Worm (Caenorhabditis elegans) whole organism, L3 larva: ENCODE results near the gene Y41D4A.7.

ENCODE experiments used
- aly-2 ChIP-seq: fragments of 150-350 bp; optimal IDR thresholded peaks from 2 replicates; lab custom pipeline; 2014; ENCODE audit warnings: missing biosample characterization, missing genetic modification characterization
- ama-1 ChIP-seq: fragments of 150-350 bp; optimal IDR thresholded peaks from 2 replicates; lab custom pipeline; 2018
- ceh-28 ChIP-seq: fragments of 150-350 bp; optimal IDR thresholded peaks from 2 replicates; lab custom pipeline; 2014; ENCODE audit warnings: missing biosample characterization, missing genetic modification reagents, missing genetic modification characterization
- ceh-82 ChIP-seq: fragments of 150-350 bp; optimal IDR thresholded peaks from 2 replicates; lab custom pipeline; 2014; ENCODE audit warnings: missing biosample characterization, missing genetic modification characterization
- elt-2 ChIP-seq: sonication (generic microtip); optimal IDR thresholded peaks from 2 replicates; lab custom pipeline; 2016; ENCODE audit warnings: missing genetic modification reagents, mild to moderate bottlenecking, missing genetic modification characterization, missing compliant biosample characterization
- fkh-10 ChIP-seq: sonication (generic microtip); optimal IDR thresholded peaks from 2 replicates; lab custom pipeline; 2017; ENCODE audit warnings: missing biosample characterization, missing genetic modification reagents, missing genetic modification characterization
- lsy-12 ChIP-seq: sonication (generic microtip); optimal IDR thresholded peaks from 2 replicates; lab custom pipeline; 2016; ENCODE audit warnings: mild to moderate bottlenecking, missing genetic modification characterization, missing compliant biosample characterization
- mdl-1 ChIP-seq: fragments of 150-350 bp; optimal IDR thresholded peaks from 2 replicates; lab custom pipeline; 2014; ENCODE audit warnings: missing biosample characterization, missing genetic modification characterization
- nhr-11 ChIP-seq: fragments of 150-350 bp; optimal IDR thresholded peaks from 2 replicates; lab custom pipeline; 2014; ENCODE audit warnings: missing biosample characterization, missing genetic modification characterization
- nhr-25 ChIP-seq: sonication (generic microtip); optimal IDR thresholded peaks from 2 replicates; lab custom pipeline; 2017; ENCODE audit warnings: missing biosample characterization, missing genetic modification characterization
- pha-4 ChIP-seq: fragments of 150-350 bp; optimal IDR thresholded peaks from 2 replicates; lab custom pipeline; 2014; ENCODE audit warnings: missing biosample characterization, missing genetic modification reagents, missing genetic modification characterization
- pqm-1 ChIP-seq: fragments of 150-350 bp; optimal IDR thresholded peaks from 2 replicates; lab custom pipeline; 2017; ENCODE audit warnings: missing biosample characterization, missing genetic modification characterization, inconsistent platforms
- unc-39 ChIP-seq: sonication (generic microtip); optimal IDR thresholded peaks from 4 replicates; lab custom pipeline; 2017; ENCODE audit warnings: missing biosample characterization, missing genetic modification characterization

DNA sequence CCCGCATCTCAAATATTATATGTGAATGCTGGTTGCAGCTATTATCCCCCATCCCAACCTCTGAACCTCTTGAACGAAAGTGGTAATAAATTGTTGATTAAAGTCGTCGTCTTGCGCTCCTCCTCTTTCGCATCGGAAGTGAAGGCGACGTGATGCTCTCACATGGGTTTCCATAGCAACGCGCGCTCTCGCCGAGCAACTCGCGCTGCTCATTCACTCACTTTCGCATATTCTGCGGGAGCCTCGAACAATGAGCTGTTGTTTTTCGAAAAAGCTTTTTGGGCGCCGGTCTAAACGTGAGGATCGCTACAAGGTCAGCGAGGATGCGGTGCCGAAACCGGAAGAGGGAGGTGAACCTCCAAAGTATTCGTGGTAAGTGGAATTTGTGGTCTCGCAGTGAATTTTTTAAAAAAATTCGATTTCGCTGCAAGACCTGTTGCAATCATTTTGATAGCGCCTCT lies 50.3 kb downstream of the Y41D4A.7 start, which contains the start of gene rpi-2:
- TF ChIP-seq lsy-12 (tag; lab: Kevin White, UChicago): no peak
- TF ChIP-seq ama-1 (lab: Kevin White, UChicago): peak; percentile 84
- no peak for TF ChIP-seq nhr-11
- TF ChIP-seq fkh-10: no peak
- TF ChIP-seq nhr-25 (tag; lab: Kevin White, UChicago): no peak
- TF ChIP-seq pqm-1 (tag; lab: Kevin White, UChicago): no peak
- no peak for TF ChIP-seq pha-4 (tag; lab: Kevin White, UChicago)
- peak; percentile 28 for TF ChIP-seq ceh-28 (tag; lab: Kevin White, UChicago)
- peak; percentile 23 for TF ChIP-seq elt-2 (tag; lab: Kevin White, UChicago)
- no peak for TF ChIP-seq unc-39
- no peak for TF ChIP-seq mdl-1 (tag; lab: Kevin White, UChicago)
- TF ChIP-seq ceh-82 (tag; lab: Kevin White, UChicago): no peak
- TF ChIP-seq aly-2 (tag; lab: Kevin White, UChicago): peak; percentile 70
